Fruit fly (Drosophila melanogaster) whole organism, embryonic: ENCODE measurements around the gene PMP34.

Source experiments
- Atf6 ChIP-seq: fragments of 200-800 bp; sonication (Bioruptor generic); IDR thresholded peaks from 2 replicates; pipeline ENCODE4 v1.3.6; 2022; ENCODE audit warnings: missing biosample characterization, missing genetic modification characterization
- CG10209 ChIP-seq: fragments of 200-800 bp; sonication (Bioruptor generic); optimal IDR thresholded peaks from 3 replicates; lab custom pipeline; 2017; ENCODE audit warnings: missing biosample characterization, mild to moderate bottlenecking, missing genetic modification characterization, missing genetic modification reagents
- CG11247 ChIP-seq: fragments of 200-800 bp; sonication (Bioruptor generic); IDR thresholded peaks from 2 replicates; pipeline ENCODE4 v1.3.6; 2022; ENCODE audit warnings: missing biosample characterization, missing genetic modification characterization
- CG11456 ChIP-seq: fragments of 200-800 bp; sonication (Bioruptor generic); IDR thresholded peaks from 3 replicates; pipeline ENCODE4 v1.3.6; 2022; ENCODE audit warnings: missing biosample characterization, missing genetic modification characterization
- CG14965 ChIP-seq: fragments of 200-800 bp; sonication (Bioruptor generic); optimal IDR thresholded peaks from 2 replicates; lab custom pipeline; 2016; ENCODE audit warnings: missing biosample characterization, missing genetic modification characterization, borderline replicate concordance
- CG15601 ChIP-seq: fragments of 200-800 bp; sonication (Bioruptor generic); optimal IDR thresholded peaks from 3 replicates; lab custom pipeline; 2019; ENCODE audit warnings: missing biosample characterization, mild to moderate bottlenecking, missing genetic modification characterization, moderate library complexity
- CG17328 ChIP-seq: fragments of 200-800 bp; sonication (Bioruptor generic); IDR thresholded peaks from 2 replicates; pipeline ENCODE4 v1.3.6; 2022; ENCODE audit warnings: missing biosample characterization, missing genetic modification characterization
- CG17361 ChIP-seq: fragments of 200-800 bp; sonication (Bioruptor generic); IDR thresholded peaks from 3 replicates; pipeline ENCODE4 v1.3.6; 2022; ENCODE audit warnings: missing biosample characterization, missing genetic modification characterization
- CG1792 ChIP-seq: fragments of 200-800 bp; sonication (Bioruptor generic); optimal IDR thresholded peaks from 2 replicates; lab custom pipeline; 2016; ENCODE audit warnings: missing biosample characterization, missing genetic modification characterization
- CG2120 ChIP-seq: fragments of 200-800 bp; sonication (Bioruptor generic); optimal IDR thresholded peaks from 3 replicates; lab custom pipeline; 2016; ENCODE audit warnings: missing biosample characterization, missing genetic modification characterization
- CG30403 ChIP-seq: fragments of 200-800 bp; sonication (Bioruptor generic); optimal IDR thresholded peaks from 3 replicates; lab custom pipeline; 2016; ENCODE audit warnings: missing biosample characterization, missing genetic modification characterization
- CG32767 ChIP-seq: fragments of 200-800 bp; sonication (Bioruptor generic); IDR thresholded peaks from 2 replicates; pipeline ENCODE4 v1.3.6; 2022; ENCODE audit warnings: missing biosample characterization, missing genetic modification characterization
- CG43689 ChIP-seq: fragments of 200-800 bp; sonication (Bioruptor generic); IDR thresholded peaks from 2 replicates; pipeline ENCODE4 v1.3.6; 2022; ENCODE audit warnings: missing biosample characterization, missing genetic modification characterization
- CG5953 ChIP-seq: fragments of 200-800 bp; sonication (Bioruptor generic); IDR thresholded peaks from 2 replicates; pipeline ENCODE4 v1.3.6; 2022; ENCODE audit warnings: missing biosample characterization, missing genetic modification characterization
- CG6683 ChIP-seq: fragments of 200-800 bp; sonication (Bioruptor generic); optimal IDR thresholded peaks from 2 replicates; lab custom pipeline; 2017; ENCODE audit warnings: missing biosample characterization, mild to moderate bottlenecking, missing genetic modification characterization, missing genetic modification reagents
- CG7556 ChIP-seq: fragments of 200-800 bp; sonication (Bioruptor generic); optimal IDR thresholded peaks from 2 replicates; lab custom pipeline; 2017; ENCODE audit warnings: missing biosample characterization, mild to moderate bottlenecking, missing genetic modification characterization
- CkIIα-i1 ChIP-seq: fragments of 200-800 bp; sonication (Bioruptor generic); IDR thresholded peaks from 2 replicates; pipeline ENCODE4 v1.3.6; 2022; ENCODE audit warnings: missing biosample characterization, missing genetic modification characterization
- Deaf1 ChIP-seq: fragments of 200-800 bp; optimal IDR thresholded peaks from 3 replicates; lab custom pipeline; 2019; ENCODE audit warnings: missing biosample characterization, mild to moderate bottlenecking, missing genetic modification characterization, moderate library complexity
- GATAe ChIP-seq: fragments of 200-800 bp; sonication (Bioruptor generic); conservative IDR thresholded peaks from 2 replicates; pipeline ENCODE4 v1.3.6; 2022; ENCODE audit warnings: missing biosample characterization, missing genetic modification characterization
- Hand ChIP-seq: fragments of 200-800 bp; sonication (Bioruptor generic); optimal IDR thresholded peaks from 2 replicates; lab custom pipeline; 2017; ENCODE audit warnings: mild to moderate bottlenecking, missing biosample characterization, missing genetic modification reagents, missing genetic modification characterization
- Hr51 ChIP-seq, 2 experiments: fragments of 200-800 bp; sonication (Bioruptor generic); optimal IDR thresholded peaks; 2 replicates in 1 of 2; 3 replicates in 1 of 2; lab custom pipeline; 2016 to 2018; ENCODE audit warnings: missing biosample characterization in 2 of 2, missing genetic modification characterization in 2 of 2, mild to moderate bottlenecking in 1 of 2, moderate library complexity in 1 of 2
- Hr78 ChIP-seq, 2 experiments: fragments of 200-800 bp in 1 of 2; fragments of >200 bp in 1 of 2; sonication (Bioruptor generic) in 1 of 2; optimal IDR thresholded peaks; 2 replicates each; lab custom pipeline; 2017 to 2019; ENCODE audit warnings: missing biosample characterization in 2 of 2, missing genetic modification characterization in 2 of 2, mild to moderate bottlenecking in 1 of 2, moderate library complexity in 1 of 2
- Jarid2 ChIP-seq: fragments of 200-800 bp; sonication (Bioruptor generic); optimal IDR thresholded peaks from 3 replicates; lab custom pipeline; 2017; ENCODE audit warnings: mild to moderate bottlenecking, missing biosample characterization, missing genetic modification reagents, missing genetic modification characterization
- Med ChIP-seq: fragments of 200-800 bp; sonication (Bioruptor generic); peaks from one replicate; lab custom pipeline; 2016; ENCODE audit warnings: missing biosample characterization, missing genetic modification characterization, mild to moderate bottlenecking, inconsistent platforms, moderate library complexity
- Mrtf ChIP-seq: fragments of 200-800 bp; sonication (Bioruptor generic); IDR thresholded peaks from 3 replicates; pipeline ENCODE4 v1.3.6; 2022; ENCODE audit warnings: missing biosample characterization, missing genetic modification characterization
- NK7.1 ChIP-seq: fragments of 200-800 bp; sonication (Bioruptor generic); optimal IDR thresholded peaks from 3 replicates; lab custom pipeline; 2016; ENCODE audit warnings: missing biosample characterization, missing genetic modification characterization
- Nf-YB ChIP-seq: fragments of 200-800 bp; sonication (Bioruptor generic); optimal IDR thresholded peaks from 3 replicates; lab custom pipeline; 2019; ENCODE audit warnings: missing biosample characterization, mild to moderate bottlenecking, missing genetic modification characterization, moderate library complexity
- Oli ChIP-seq: fragments of 200-800 bp; sonication (Bioruptor generic); optimal IDR thresholded peaks from 2 replicates; lab custom pipeline; 2018; ENCODE audit warnings: missing biosample characterization, mild to moderate bottlenecking, missing genetic modification characterization, moderate library complexity
- aop ChIP-seq: fragments of 200-800 bp; sonication (Bioruptor generic); IDR thresholded peaks from 2 replicates; pipeline ENCODE4 v1.3.6; 2022; ENCODE audit warnings: missing biosample characterization, missing genetic modification characterization
- az2 ChIP-seq: fragments of 200-800 bp; sonication (Bioruptor generic); optimal IDR thresholded peaks from 3 replicates; lab custom pipeline; 2016; ENCODE audit warnings: missing biosample characterization, missing genetic modification characterization
- bcd ChIP-seq: fragments of 200-800 bp; sonication (Bioruptor generic); optimal IDR thresholded peaks from 2 replicates; lab custom pipeline; 2017; ENCODE audit warnings: missing biosample characterization, mild to moderate bottlenecking, missing genetic modification characterization
- bsh ChIP-seq, 2 experiments: fragments of 200-800 bp; sonication (Bioruptor generic); optimal IDR thresholded peaks; 2 replicates each; lab custom pipeline; 2017 to 2018; ENCODE audit warnings: mild to moderate bottlenecking in 2 of 2, missing biosample characterization in 2 of 2, missing genetic modification characterization in 2 of 2, moderate library complexity in 1 of 2
- disco-r ChIP-seq: fragments of 200-800 bp; sonication (Bioruptor generic); optimal IDR thresholded peaks from 2 replicates; lab custom pipeline; 2016; ENCODE audit warnings: missing biosample characterization, missing genetic modification characterization
- nerfin-1 ChIP-seq: fragments of 200-800 bp; sonication (Bioruptor generic); optimal IDR thresholded peaks from 3 replicates; lab custom pipeline; 2019; ENCODE audit warnings: missing biosample characterization, mild to moderate bottlenecking, missing genetic modification characterization, moderate library complexity
- onecut ChIP-seq: fragments of 200-800 bp; sonication (Bioruptor generic); IDR thresholded peaks from 2 replicates; pipeline ENCODE4 v1.3.6; 2022; ENCODE audit warnings: missing biosample characterization, missing genetic modification characterization
- pho ChIP-seq: fragments of 200-800 bp; sonication (Bioruptor generic); optimal IDR thresholded peaks from 2 replicates; lab custom pipeline; 2016; ENCODE audit warnings: missing biosample characterization, missing genetic modification characterization
- pros ChIP-seq: fragments of 200-800 bp; sonication (Bioruptor generic); optimal IDR thresholded peaks from 3 replicates; lab custom pipeline; 2019; ENCODE audit warnings: missing biosample characterization, mild to moderate bottlenecking, missing genetic modification characterization, moderate library complexity
- pum ChIP-seq: fragments of 200-800 bp; sonication (Bioruptor generic); optimal IDR thresholded peaks from 2 replicates; lab custom pipeline; 2016; ENCODE audit warnings: missing biosample characterization, missing genetic modification characterization
- pzg ChIP-seq: fragments of 200-800 bp; sonication (Bioruptor generic); optimal IDR thresholded peaks from 3 replicates; lab custom pipeline; 2018; ENCODE audit warnings: missing biosample characterization, mild to moderate bottlenecking, missing genetic modification characterization, moderate library complexity
- stc ChIP-seq: fragments of 200-800 bp; sonication (Bioruptor generic); IDR thresholded peaks from 2 replicates; pipeline ENCODE4 v1.3.6; 2022; ENCODE audit warnings: missing biosample characterization, missing genetic modification characterization
- wek ChIP-seq: fragments of 200-800 bp; sonication (Bioruptor generic); optimal IDR thresholded peaks from 3 replicates; lab custom pipeline; 2018; ENCODE audit warnings: missing biosample characterization, mild to moderate bottlenecking, missing genetic modification characterization, moderate library complexity

Gene PMP34

DNA sequence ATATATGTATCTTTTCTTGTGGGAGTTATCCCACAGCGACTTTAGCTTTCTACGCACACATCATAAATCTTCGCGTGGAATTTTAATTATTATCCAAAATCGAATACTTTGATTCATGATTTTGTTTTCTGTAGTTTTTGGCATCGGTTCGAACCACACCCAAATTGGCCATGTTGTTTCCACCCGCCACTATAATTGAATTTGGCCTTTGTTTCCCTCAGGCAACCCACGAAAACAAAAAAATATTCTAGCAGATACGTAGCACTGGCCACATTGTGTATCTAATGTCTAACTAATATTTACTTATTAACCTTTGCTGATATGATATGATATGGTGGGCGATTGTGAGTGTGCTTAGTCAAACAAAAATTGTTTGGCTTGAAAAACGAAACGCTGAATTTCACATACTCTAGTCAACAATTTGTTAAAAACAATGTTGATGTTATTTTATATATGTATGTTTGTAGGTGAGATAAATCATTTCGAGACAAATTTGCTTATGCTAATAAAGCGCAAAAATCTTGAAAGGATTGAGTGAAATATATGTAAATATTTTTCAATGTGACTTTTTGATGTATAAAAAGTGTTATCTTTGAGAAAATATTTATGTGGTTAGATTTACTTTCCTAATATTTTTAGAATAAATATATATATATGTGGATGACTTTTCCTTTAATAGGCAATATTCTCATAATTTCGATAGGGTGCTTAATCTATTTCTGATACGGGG, 36.5 kb downstream of the PMP34 start (continued):
- no peak for TF ChIP-seq Jarid2 (GFP tag; lab: Kevin White, UChicago)
- no peak for TF ChIP-seq CG17328 (GFP tag; lab: Robert Waterston, UW)
- TF ChIP-seq NK7.1 (GFP tag; lab: Kevin White, UChicago), result no peak
- no peak for TF ChIP-seq CG14965 (GFP tag; lab: Kevin White, UChicago)
- peak; percentile 41 for TF ChIP-seq Oli
- peak; percentile 42 for TF ChIP-seq CG15601
- peak; percentile 20 for TF ChIP-seq bcd (GFP tag; lab: Kevin White, UChicago)
- peak; percentile 12 for TF ChIP-seq Nf-YB (GFP tag; lab: Kevin White, UChicago)
- no peak for TF ChIP-seq CG5953 (GFP tag; lab: Robert Waterston, UW)
- peak; percentile 7 for TF ChIP-seq Deaf1 (tag; lab: Kevin White, UChicago)
- peak; percentile 25 for TF ChIP-seq CG10209 (GFP tag; lab: Kevin White, UChicago)
- peak in 1 of 2 experiments; percentile 54 for TF ChIP-seq Hr51 (GFP tag; optimal IDR thresholded peaks at IDR 0.05; lab: Kevin White, UChicago)
- no peak for TF ChIP-seq wek
- TF ChIP-seq CG17361 (GFP tag; lab: Robert Waterston, UW), result peak; percentile 69; the same call in 1 of the 3 replicates
- no peak for TF ChIP-seq CG32767 (GFP tag; lab: Robert Waterston, UW)
- TF ChIP-seq Hr78 (GFP tag; optimal IDR thresholded peaks at IDR 0.05; lab: Kevin White, UChicago), result no peak
- no peak for TF ChIP-seq CG11247 (GFP tag; lab: Robert Waterston, UW)
- no peak for TF ChIP-seq CkIIα-i1 (GFP tag; lab: Robert Waterston, UW)
- no peak for TF ChIP-seq pum (GFP tag; lab: Kevin White, UChicago)
- TF ChIP-seq CG43689 (GFP tag; lab: Robert Waterston, UW), result no peak
- TF ChIP-seq Hand (GFP tag; lab: Kevin White, UChicago), result peak; percentile 12
- peak; percentile 37 for TF ChIP-seq CG7556 (GFP tag; lab: Kevin White, UChicago)
- peak in 1 of 2 experiments; percentile 46 for TF ChIP-seq bsh (GFP tag; optimal IDR thresholded peaks at IDR 0.05; lab: Kevin White, UChicago)
- TF ChIP-seq pho (GFP tag; lab: Kevin White, UChicago), result no peak
- TF ChIP-seq CG2120 (GFP tag; lab: Kevin White, UChicago), result peak; percentile 22
- no peak for TF ChIP-seq GATAe (GFP tag; lab: Robert Waterston, UW)
- no peak for TF ChIP-seq disco-r (GFP tag; lab: Kevin White, UChicago)
- no peak for TF ChIP-seq CG6683
- TF ChIP-seq az2, result peak; percentile 8
- TF ChIP-seq aop (GFP tag; lab: Robert Waterston, UW), result no peak
- no peak for TF ChIP-seq CG1792 (GFP tag; lab: Kevin White, UChicago)
- no peak for TF ChIP-seq stc (GFP tag; lab: Robert Waterston, UW)
- peak; percentile 3 for TF ChIP-seq CG30403 (GFP tag; lab: Kevin White, UChicago)

DNA sequence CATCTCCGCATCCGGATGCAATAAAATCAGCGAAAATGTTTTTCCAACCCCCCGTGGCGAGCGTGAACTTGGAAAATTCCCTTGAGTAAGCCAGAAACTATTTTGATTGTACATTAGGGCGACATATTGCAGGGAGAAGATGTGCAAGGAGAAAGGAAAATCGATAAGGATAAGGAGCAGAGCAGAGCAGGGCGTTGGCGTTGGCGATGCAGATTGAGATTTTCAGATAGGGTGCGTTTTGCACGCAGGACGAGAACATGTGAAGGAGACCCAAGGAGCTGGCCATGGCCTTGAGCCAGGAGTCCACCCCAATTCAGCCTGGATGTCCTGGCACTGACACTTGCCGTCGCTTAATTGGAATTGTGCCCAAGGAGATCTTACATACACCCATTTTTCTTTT, 38.4 kb downstream of the PMP34 start:
- peak; percentile 41 for TF ChIP-seq nerfin-1 (tag; lab: Kevin White, UChicago)
- TF ChIP-seq pros (GFP tag; lab: Kevin White, UChicago), result peak; percentile 95
- TF ChIP-seq pzg, result no peak
- no peak for TF ChIP-seq Atf6
- no peak for TF ChIP-seq disco-r (GFP tag; lab: Kevin White, UChicago)
- 0 out of 3 replicates have a peak, but pooled peaks have one; percentile 53 for TF ChIP-seq CG11456 (GFP tag; lab: Robert Waterston, UW)
- TF ChIP-seq Med (GFP tag; lab: Kevin White, UChicago), result peak; percentile 31
- TF ChIP-seq onecut (GFP tag; lab: Robert Waterston, UW), result peak; percentile 90
- no peak for TF ChIP-seq Mrtf (GFP tag; lab: Robert Waterston, UW)
